Fruit fly (Drosophila melanogaster): Measurements from ENCODE around the gene Npc1a.

Gene Npc1a

DNA sequence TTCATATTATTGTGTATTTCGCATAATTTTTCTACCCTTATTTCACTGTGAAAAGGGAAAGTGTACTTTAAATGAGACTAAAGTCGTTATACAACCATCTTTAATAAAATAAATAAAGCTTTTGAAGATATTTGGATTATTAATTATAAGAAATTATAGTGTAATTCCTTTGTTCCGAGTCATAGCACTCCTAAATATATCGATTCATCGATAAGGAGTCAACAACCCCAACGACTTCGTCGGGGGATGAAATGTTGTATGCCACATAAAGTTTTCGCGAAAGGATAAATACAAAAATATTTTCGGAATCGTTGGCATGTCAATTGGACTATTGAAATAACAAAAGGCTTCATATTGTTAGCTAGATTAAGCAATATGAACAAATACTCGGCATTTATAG, 30.6 kb upstream of the Npc1a start, which contains the start of gene Ror:
Gene Ror, plus strand, starts transcription at position 252 of the 400 bp plus-strand sequence.
- no peak for TF ChIP-seq Myc (optimal IDR thresholded peaks at IDR 0.05)
- no peak for TF ChIP-seq h (optimal IDR thresholded peaks at IDR 0.05)
- TF ChIP-seq Sin3A (optimal IDR thresholded peaks at IDR 0.05), result no peak
- no peak for TF ChIP-seq ttk (optimal IDR thresholded peaks at IDR 0.05)
- TF ChIP-seq psq (optimal IDR thresholded peaks at IDR 0.05), result no peak
- TF ChIP-seq insv (optimal IDR thresholded peaks at IDR 0.05), result no peak

- TF ChIP-seq Sin3A (optimal IDR thresholded peaks at IDR 0.05) (no peak), Myc (optimal IDR thresholded peaks at IDR 0.05) (no peak), insv (optimal IDR thresholded peaks at IDR 0.05) (no peak), ttk (optimal IDR thresholded peaks at IDR 0.05) (no peak), psq (optimal IDR thresholded peaks at IDR 0.05) (no peak), h (optimal IDR thresholded peaks at IDR 0.05) (no peak)
These were observed 29.4 kb upstream of the Npc1a start, which contains the start of the genes bsk and CG31717 for dm6 chr2L:10250441-10250847. Gene bsk, minus strand, starts transcription at chr2L:10250501. Gene CG31717, plus strand, starts transcription at chr2L:10250737.

DNA sequence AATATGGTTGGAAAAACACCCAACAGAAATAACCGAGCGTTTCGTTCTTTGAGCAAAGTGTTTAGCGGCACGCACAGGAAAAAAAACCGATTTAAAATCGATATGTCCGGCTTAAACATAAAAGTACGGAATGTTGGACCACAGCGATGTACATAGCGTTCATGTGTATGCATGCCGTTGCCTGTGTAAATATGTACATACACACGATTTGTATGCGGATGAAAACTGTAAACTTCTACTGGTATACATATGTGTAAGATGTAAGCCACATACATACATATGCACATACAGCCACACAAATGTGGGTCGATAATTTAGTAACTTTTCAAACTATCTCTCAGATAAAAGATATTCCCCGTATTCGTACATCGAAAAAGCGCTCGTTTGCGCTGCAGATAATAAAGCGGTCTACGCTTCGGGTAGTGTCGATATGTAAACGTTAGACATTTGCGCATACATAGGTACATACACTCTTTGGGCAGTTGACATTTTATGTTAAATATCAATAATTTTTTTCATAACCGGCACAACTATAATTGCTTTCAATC, 28.7 kb upstream of the Npc1a start:
- TF ChIP-seq ttk (optimal IDR thresholded peaks at IDR 0.05) (no peak), Sin3A (optimal IDR thresholded peaks at IDR 0.05) (no peak), Myc (optimal IDR thresholded peaks at IDR 0.05) (no peak), insv (optimal IDR thresholded peaks at IDR 0.05) (no peak), h (optimal IDR thresholded peaks at IDR 0.05) (no peak), psq (optimal IDR thresholded peaks at IDR 0.05) (no peak)

DNA sequence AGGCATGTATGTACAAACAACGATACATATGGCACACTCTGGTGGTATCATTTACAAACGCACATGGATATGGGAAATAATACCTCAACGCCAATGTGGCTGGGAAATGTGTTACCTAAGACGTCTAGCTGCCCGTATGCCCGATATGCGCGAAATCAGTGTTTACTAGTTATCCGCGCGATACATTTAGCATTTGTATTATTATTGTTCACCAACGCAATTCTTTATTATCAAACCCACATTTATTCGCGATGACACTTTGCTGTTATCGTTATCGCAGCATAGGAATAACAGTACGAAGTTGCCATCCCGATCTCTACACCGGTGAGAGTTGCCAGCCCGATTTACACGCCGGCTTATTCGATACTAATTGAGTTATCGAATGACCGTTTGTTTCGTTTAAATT, 25.8 kb upstream of the Npc1a start, which contains the start of gene chico:
Gene chico, minus strand, starts transcription at position 294 of the 406 bp plus-strand sequence.
- TF ChIP-seq ttk (optimal IDR thresholded peaks at IDR 0.05), result no peak
- TF ChIP-seq Sin3A (optimal IDR thresholded peaks at IDR 0.05), result no peak
- TF ChIP-seq insv (optimal IDR thresholded peaks at IDR 0.05), result no peak
- no peak for TF ChIP-seq psq (optimal IDR thresholded peaks at IDR 0.05)
- no peak for TF ChIP-seq h (optimal IDR thresholded peaks at IDR 0.05)
- no peak for TF ChIP-seq Myc (optimal IDR thresholded peaks at IDR 0.05)

DNA sequence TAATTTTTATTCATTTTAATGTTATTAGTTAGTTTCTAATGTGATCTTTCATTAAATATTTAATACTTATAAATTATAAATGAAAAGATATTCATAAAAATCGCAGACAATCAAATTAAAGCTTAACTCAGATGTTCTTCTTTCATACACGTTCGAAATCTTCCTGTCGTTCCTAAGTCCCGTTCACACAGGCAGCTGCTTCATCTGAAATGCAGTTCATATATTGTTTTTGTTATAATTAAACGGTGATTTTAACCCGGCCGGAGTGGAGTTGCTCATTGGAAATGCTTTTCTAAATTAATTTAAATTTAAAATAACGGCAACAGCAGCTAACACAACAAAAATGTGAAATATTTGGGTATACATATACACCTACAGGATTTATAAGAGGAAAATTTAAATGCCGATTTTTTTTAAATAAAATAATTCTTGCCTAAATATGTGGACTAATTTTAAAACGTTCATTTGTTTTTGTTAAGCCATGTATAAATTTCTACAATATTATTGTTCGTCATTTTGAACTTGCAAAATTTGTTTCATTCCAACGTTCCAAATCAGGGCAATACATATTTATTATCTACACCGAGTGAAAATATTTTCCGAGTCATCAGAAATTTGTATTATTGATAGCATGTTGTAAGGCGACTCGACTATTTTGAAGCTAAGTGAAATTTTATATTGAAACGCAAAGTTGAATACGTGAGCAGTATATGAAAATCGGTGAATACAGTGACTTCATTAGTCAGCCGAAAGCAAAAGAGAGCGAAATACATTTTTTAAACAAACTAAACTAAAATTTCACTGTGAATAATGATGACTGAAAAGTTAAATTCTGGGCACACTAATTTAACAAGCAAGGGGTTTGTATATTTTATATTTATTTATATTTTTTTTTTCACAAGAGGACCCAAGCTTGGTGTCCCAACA, 18.0 kb upstream of the Npc1a start, which contains the start of gene me31B:
Gene me31B, plus strand, starts transcription at position 616 of the 927 bp plus-strand sequence.
- TF ChIP-seq Sin3A (optimal IDR thresholded peaks at IDR 0.05) (no peak), h (optimal IDR thresholded peaks at IDR 0.05) (no peak), Myc (optimal IDR thresholded peaks at IDR 0.05) (no peak), insv (optimal IDR thresholded peaks at IDR 0.05) (no peak), psq (optimal IDR thresholded peaks at IDR 0.05) (no peak), ttk (optimal IDR thresholded peaks at IDR 0.05) (no peak)

dm6 chr2L:10237725-10238446, 16.9 kb upstream of the Npc1a start, which contains the start of gene mthl15:
Gene mthl15, minus strand, starts transcription at chr2L:10238317.
- TF ChIP-seq Sin3A (optimal IDR thresholded peaks at IDR 0.05), result no peak
- TF ChIP-seq h (optimal IDR thresholded peaks at IDR 0.05), result no peak
- no peak for TF ChIP-seq insv (optimal IDR thresholded peaks at IDR 0.05)
- TF ChIP-seq ttk (optimal IDR thresholded peaks at IDR 0.05), result no peak
- TF ChIP-seq psq (optimal IDR thresholded peaks at IDR 0.05), result no peak
- TF ChIP-seq Myc (optimal IDR thresholded peaks at IDR 0.05), result no peak

DNA sequence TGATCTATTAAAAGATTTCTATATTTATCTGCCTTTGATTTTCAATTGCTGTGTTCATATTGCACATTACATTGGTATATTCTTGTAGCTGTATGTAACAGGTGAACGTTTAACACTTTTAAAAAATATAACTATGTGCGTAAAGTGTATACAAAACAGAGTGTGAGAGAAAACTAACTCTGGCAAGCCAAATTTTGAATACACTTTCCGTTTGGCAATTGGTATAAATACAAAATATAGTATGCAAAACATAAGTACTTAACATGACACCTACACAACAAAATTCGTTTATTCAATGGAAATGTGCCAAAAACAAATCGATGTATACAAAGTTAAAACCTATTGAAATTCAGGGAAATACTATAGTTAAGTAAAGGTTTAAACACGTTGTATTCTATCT, 11.8 kb upstream of the Npc1a start:
- TF ChIP-seq Myc (optimal IDR thresholded peaks at IDR 0.05) (no peak), insv (optimal IDR thresholded peaks at IDR 0.05) (no peak), ttk (optimal IDR thresholded peaks at IDR 0.05) (no peak), Sin3A (optimal IDR thresholded peaks at IDR 0.05) (no peak), h (optimal IDR thresholded peaks at IDR 0.05) (no peak), psq (optimal IDR thresholded peaks at IDR 0.05) (no peak)

DNA sequence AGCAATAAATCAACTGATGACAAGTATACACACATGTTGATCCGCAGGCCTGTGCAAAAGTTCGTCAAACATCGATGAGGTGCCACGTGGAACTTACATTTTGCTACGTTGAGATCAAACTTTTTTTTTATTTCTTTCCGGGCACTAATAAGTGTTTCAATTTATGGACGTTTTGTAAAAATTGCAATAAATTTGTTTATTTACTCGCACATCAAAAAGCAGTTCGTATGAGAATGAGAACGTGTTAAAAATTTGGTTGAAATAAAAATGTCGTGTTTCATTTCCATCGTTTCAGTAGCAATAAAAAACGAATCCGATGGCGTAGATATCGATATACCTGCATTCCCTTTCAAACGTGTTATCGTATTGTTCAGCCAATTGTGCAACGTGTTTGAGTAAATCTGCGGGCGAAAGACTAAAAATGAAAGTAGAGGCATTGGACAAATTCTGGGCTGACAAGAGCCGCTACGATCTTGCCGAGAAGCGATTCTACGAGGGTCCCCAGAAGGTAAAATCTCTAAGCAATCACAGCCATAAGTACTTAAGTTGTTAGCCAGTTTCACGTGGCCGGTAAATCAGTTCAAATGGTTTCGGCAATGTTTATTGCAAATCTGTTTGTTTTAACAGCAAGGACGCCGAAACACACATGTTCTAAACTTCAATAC, 11.3 kb upstream of the Npc1a start, which contains the start of gene eEF1delta:
Gene eEF1delta, plus strand, starts transcription at position 356 of the 665 bp plus-strand sequence.
- no peak for TF ChIP-seq ttk (optimal IDR thresholded peaks at IDR 0.05)
- no peak for TF ChIP-seq psq (optimal IDR thresholded peaks at IDR 0.05)
- TF ChIP-seq insv (optimal IDR thresholded peaks at IDR 0.05), result no peak
- no peak for TF ChIP-seq Myc (optimal IDR thresholded peaks at IDR 0.05)
- no peak for TF ChIP-seq h (optimal IDR thresholded peaks at IDR 0.05)
- no peak for TF ChIP-seq Sin3A (optimal IDR thresholded peaks at IDR 0.05)

DNA sequence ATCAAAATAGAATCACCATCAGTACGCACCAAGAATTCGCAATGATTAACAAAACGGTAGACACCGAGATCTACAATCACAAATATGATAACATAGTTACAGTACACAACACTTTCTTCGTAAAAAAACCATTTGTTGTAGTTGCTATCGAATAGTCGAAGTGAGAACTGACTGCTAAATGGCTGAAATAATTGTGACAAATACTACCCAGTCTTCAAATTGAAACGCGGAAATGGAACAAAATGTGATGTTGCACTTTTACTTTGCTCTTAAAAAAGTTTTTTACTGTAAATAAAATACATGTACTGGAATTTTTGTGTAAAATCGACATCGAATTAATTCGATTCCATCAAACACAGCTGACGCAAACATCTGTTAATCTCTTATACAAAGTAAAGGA, 10.5 kb upstream of the Npc1a start, which contains the start of gene ova:
Gene ova, minus strand, starts transcription at position 183 of the 400 bp plus-strand sequence.
- TF ChIP-seq Myc (optimal IDR thresholded peaks at IDR 0.05), result no peak
- TF ChIP-seq insv (optimal IDR thresholded peaks at IDR 0.05), result no peak
- no peak for TF ChIP-seq Sin3A (optimal IDR thresholded peaks at IDR 0.05)
- TF ChIP-seq psq (optimal IDR thresholded peaks at IDR 0.05), result no peak
- TF ChIP-seq h (optimal IDR thresholded peaks at IDR 0.05), result no peak
- no peak for TF ChIP-seq ttk (optimal IDR thresholded peaks at IDR 0.05)

DNA sequence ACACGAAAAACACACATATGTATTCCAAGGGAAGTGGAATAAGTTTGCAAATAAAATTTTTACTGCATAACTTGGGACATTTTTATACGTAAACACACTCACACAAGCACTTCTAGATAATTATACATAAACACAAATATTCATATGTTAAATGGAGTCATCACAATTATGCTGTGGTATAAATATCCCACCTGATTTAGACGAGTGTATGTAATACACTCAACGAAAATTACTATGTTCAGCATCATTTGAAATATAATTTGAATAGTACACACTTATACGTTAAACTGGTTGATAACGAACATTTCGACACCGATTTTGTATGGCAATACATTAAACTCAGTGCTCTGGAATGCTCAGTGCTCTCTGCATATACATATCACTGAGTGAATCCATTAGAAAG, 10.1 kb upstream of the Npc1a start:
- TF ChIP-seq ttk (optimal IDR thresholded peaks at IDR 0.05) (no peak), psq (optimal IDR thresholded peaks at IDR 0.05) (no peak), insv (optimal IDR thresholded peaks at IDR 0.05) (no peak), Sin3A (optimal IDR thresholded peaks at IDR 0.05) (no peak), h (optimal IDR thresholded peaks at IDR 0.05) (no peak), Myc (optimal IDR thresholded peaks at IDR 0.05) (no peak)

DNA sequence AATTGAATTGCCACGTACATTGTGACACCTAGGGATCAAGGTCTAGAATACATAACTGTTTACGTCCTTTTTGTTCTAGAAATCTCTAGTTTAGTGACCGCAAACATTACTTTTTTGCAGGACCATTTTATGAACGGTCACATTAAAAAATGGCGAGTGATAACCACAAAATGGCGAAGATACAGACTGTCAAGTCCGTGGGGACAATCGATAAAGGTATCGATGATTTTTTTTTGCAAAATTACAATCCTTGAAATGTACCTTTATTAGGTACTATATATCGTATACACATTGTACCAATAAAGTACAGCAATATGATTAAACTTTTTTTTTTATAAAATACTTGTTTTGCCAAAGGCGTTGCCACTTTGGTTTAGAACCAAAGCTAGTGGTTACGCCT, 9.4 kb upstream of the Npc1a start:
- no peak for TF ChIP-seq psq (optimal IDR thresholded peaks at IDR 0.05)
- TF ChIP-seq Sin3A (optimal IDR thresholded peaks at IDR 0.05), result no peak
- TF ChIP-seq insv (optimal IDR thresholded peaks at IDR 0.05), result no peak
- TF ChIP-seq Myc (optimal IDR thresholded peaks at IDR 0.05), result no peak
- no peak for TF ChIP-seq ttk (optimal IDR thresholded peaks at IDR 0.05)
- no peak for TF ChIP-seq h (optimal IDR thresholded peaks at IDR 0.05)

All from Kc167 (cell line).